Worm (Caenorhabditis elegans) whole organism, L4 larva: ENCODE results near the gene irld-27.
A peak's percentile ranks its signal among the peaks of the same experiment; 100 is the strongest.

Source experiments
- D1046.2 ChIP-seq: fragments of 200-800 bp; sonication (Bioruptor generic); IDR thresholded peaks from 2 replicates; pipeline ENCODE4 v1.3.6; 2022; ENCODE audit warnings: missing genetic modification characterization, missing compliant biosample characterization
- F10B5.3 ChIP-seq: sonication (generic microtip); optimal IDR thresholded peaks from 2 replicates; lab custom pipeline; 2016; ENCODE audit warnings: mild to moderate bottlenecking, missing genetic modification characterization, missing compliant biosample characterization
- F37D6.2 ChIP-seq: sonication (generic microtip); optimal IDR thresholded peaks from 2 replicates; lab custom pipeline; 2016; ENCODE audit warnings: mild to moderate bottlenecking, missing genetic modification characterization, missing compliant biosample characterization
- R02D3.7 ChIP-seq: fragments of 150-350 bp; sonication (generic microtip); optimal IDR thresholded peaks from 3 replicates; lab custom pipeline; 2014; ENCODE audit warnings: missing biosample characterization, missing genetic modification characterization
- Y5F2A.4 ChIP-seq: fragments of 200-800 bp; sonication (Bioruptor generic); optimal IDR thresholded peaks from 2 replicates; lab custom pipeline; 2018; ENCODE audit warnings: mild to moderate bottlenecking, missing genetic modification characterization, missing compliant biosample characterization
- ZK337.2 ChIP-seq: fragments of 200-800 bp; sonication (Bioruptor generic); IDR thresholded peaks from 2 replicates; pipeline ENCODE4 v1.3.6; 2022; ENCODE audit warnings: missing genetic modification reagents, missing genetic modification characterization, missing compliant biosample characterization
- aly-2 ChIP-seq: sonication (generic microtip); optimal IDR thresholded peaks from 2 replicates; lab custom pipeline; 2018; ENCODE audit warnings: missing biosample characterization, missing genetic modification characterization
- arid-1 ChIP-seq: fragments of 200-800 bp; sonication (Bioruptor generic); conservative IDR thresholded peaks from 2 replicates; pipeline ENCODE4 v1.3.6; 2022; ENCODE audit warnings: missing genetic modification reagents, missing genetic modification characterization, missing compliant biosample characterization
- ceh-44 ChIP-seq: fragments of 200-800 bp; sonication (Bioruptor generic); IDR thresholded peaks from 2 replicates; pipeline ENCODE4 v1.3.6; 2022; ENCODE audit warnings: missing genetic modification reagents, missing genetic modification characterization, missing compliant biosample characterization
- ceh-62 ChIP-seq: sonication (generic microtip); optimal IDR thresholded peaks from 2 replicates; lab custom pipeline; 2017; ENCODE audit warnings: missing biosample characterization, missing genetic modification characterization
- cey-2 ChIP-seq: sonication (generic microtip); optimal IDR thresholded peaks from 3 replicates; lab custom pipeline; 2017; ENCODE audit warnings: missing genetic modification characterization, mild to moderate bottlenecking, missing compliant biosample characterization, antibody characterized with exemption, borderline replicate concordance; ENCODE audit not compliant: insufficient read depth
- ctbp-1 ChIP-seq: fragments of 200-800 bp; sonication (Bioruptor generic); IDR thresholded peaks from 2 replicates; pipeline ENCODE4 v1.3.6; 2022; ENCODE audit warnings: missing genetic modification reagents, missing genetic modification characterization, missing compliant biosample characterization
- daf-16 ChIP-seq, 3 experiments: sonication (generic microtip); optimal IDR thresholded peaks; 2 replicates each; lab custom pipeline; 2016 to 2017; ENCODE audit warnings: missing genetic modification characterization in 3 of 3, missing genetic modification reagents in 3 of 3, mild to moderate bottlenecking in 2 of 3, missing compliant biosample characterization in 2 of 3, missing biosample characterization in 1 of 3, moderate library complexity in 1 of 3
- dmd-6 ChIP-seq: fragments of 200-800 bp; sonication (Bioruptor generic); IDR thresholded peaks from 2 replicates; pipeline ENCODE4 v1.3.6; 2022; ENCODE audit warnings: missing genetic modification reagents, missing genetic modification characterization, missing compliant biosample characterization
- dmd-8 ChIP-seq: fragments of 200-800 bp; sonication (Bioruptor generic); IDR thresholded peaks from 2 replicates; pipeline ENCODE4 v1.3.6; 2022; ENCODE audit warnings: missing genetic modification characterization, missing compliant biosample characterization
- dpl-1 ChIP-seq: fragments of 150-350 bp; optimal IDR thresholded peaks from 2 replicates; lab custom pipeline; 2014; ENCODE audit warnings: missing biosample characterization, missing genetic modification reagents, missing genetic modification characterization
- duxl-1 ChIP-seq: sonication (generic microtip); optimal IDR thresholded peaks from 2 replicates; lab custom pipeline; 2016; ENCODE audit warnings: mild to moderate bottlenecking, missing genetic modification characterization, moderate library complexity, missing compliant biosample characterization; ENCODE audit not compliant: poor library complexity
- dve-1 ChIP-seq: sonication (generic microtip); optimal IDR thresholded peaks from 2 replicates; lab custom pipeline; 2017; ENCODE audit warnings: antibody characterized with exemption, mild to moderate bottlenecking, missing genetic modification characterization, missing compliant biosample characterization; ENCODE audit not compliant: insufficient read depth
- egl-43 ChIP-seq: fragments of 200-800 bp; sonication (Bioruptor generic); IDR thresholded peaks from 2 replicates; pipeline ENCODE4 v1.3.6; 2022; ENCODE audit warnings: missing genetic modification reagents, missing genetic modification characterization, missing compliant biosample characterization
- hlh-11 ChIP-seq: fragments of 200-800 bp; sonication (Bioruptor generic); optimal IDR thresholded peaks from 2 replicates; lab custom pipeline; 2018; ENCODE audit warnings: mild to moderate bottlenecking, missing genetic modification characterization, missing compliant biosample characterization
- hlh-30 ChIP-seq: sonication (generic microtip); optimal IDR thresholded peaks from 2 replicates; lab custom pipeline; 2017; ENCODE audit warnings: antibody characterized with exemption, mild to moderate bottlenecking, missing genetic modification characterization, missing compliant biosample characterization; ENCODE audit not compliant: insufficient read depth
- hmg-1.1 ChIP-seq: fragments of 200-800 bp; sonication (Bioruptor generic); IDR thresholded peaks from 2 replicates; pipeline ENCODE4 v1.3.6; 2022; ENCODE audit warnings: missing genetic modification reagents, missing genetic modification characterization, missing compliant biosample characterization
- mes-2 ChIP-seq: sonication (generic microtip); optimal IDR thresholded peaks from 2 replicates; lab custom pipeline; 2016; ENCODE audit warnings: missing genotype, mild to moderate bottlenecking, missing genetic modification characterization, missing compliant biosample characterization; ENCODE audit not compliant: poor library complexity, severe bottlenecking
- mxl-3 ChIP-seq: fragments of 200-800 bp; sonication (Bioruptor generic); optimal IDR thresholded peaks from 2 replicates; lab custom pipeline; 2018; ENCODE audit warnings: mild to moderate bottlenecking, missing genetic modification characterization, missing compliant biosample characterization
- nhr-25 ChIP-seq: sonication (generic microtip); optimal IDR thresholded peaks from 2 replicates; lab custom pipeline; 2017; ENCODE audit warnings: missing genetic modification characterization, mild to moderate bottlenecking, missing compliant biosample characterization, antibody characterized with exemption, moderate library complexity, borderline replicate concordance; ENCODE audit not compliant: insufficient read depth
- nhr-28 ChIP-seq: fragments of 150-350 bp; optimal IDR thresholded peaks from 2 replicates; lab custom pipeline; 2014; ENCODE audit warnings: missing biosample characterization, missing genetic modification characterization
- pha-4 ChIP-seq, 2 experiments: fragments of 150-350 bp in 1 of 2; fragments of 200-800 bp in 1 of 2; sonication (Bioruptor generic) in 1 of 2; IDR thresholded peaks in 1 of 2; optimal IDR thresholded peaks in 1 of 2; 2 replicates each; pipeline versions ENCODE4 v1.3.6 to Lab custom; 2014 to 2022; ENCODE audit warnings: missing genetic modification characterization in 2 of 2, missing genetic modification reagents in 2 of 2, missing biosample characterization in 1 of 2, missing compliant biosample characterization in 1 of 2
- php-3 ChIP-seq: fragments of 200-800 bp; sonication (Bioruptor generic); IDR thresholded peaks from 2 replicates; pipeline ENCODE4 v1.3.6; 2022; ENCODE audit warnings: missing genetic modification reagents, missing genetic modification characterization, missing compliant biosample characterization
- pqm-1 ChIP-seq: sonication (generic microtip); optimal IDR thresholded peaks from 2 replicates; lab custom pipeline; 2017; ENCODE audit warnings: missing biosample characterization, missing genetic modification characterization
- saeg-2 ChIP-seq: fragments of 200-800 bp; sonication (Bioruptor generic); IDR thresholded peaks from 2 replicates; pipeline ENCODE4 v1.3.6; 2022; ENCODE audit warnings: missing genetic modification reagents, missing genetic modification characterization, missing compliant biosample characterization
- set-16 ChIP-seq: fragments of 200-800 bp; sonication (Bioruptor generic); IDR thresholded peaks from 2 replicates; pipeline ENCODE4 v1.3.6; 2022; ENCODE audit warnings: missing genetic modification reagents, missing genetic modification characterization, missing compliant biosample characterization
- spr-1 ChIP-seq: sonication (generic microtip); optimal IDR thresholded peaks from 2 replicates; lab custom pipeline; 2016; ENCODE audit warnings: mild to moderate bottlenecking, missing genetic modification characterization, missing compliant biosample characterization
- unc-130 ChIP-seq: sonication (generic microtip); optimal IDR thresholded peaks from 2 replicates; lab custom pipeline; 2016; ENCODE audit warnings: missing genetic modification reagents, missing genetic modification characterization, missing compliant biosample characterization
- zag-1 ChIP-seq: fragments of 150-350 bp; optimal IDR thresholded peaks from 2 replicates; lab custom pipeline; 2014; ENCODE audit warnings: missing biosample characterization, missing genetic modification characterization
- zfp-3 ChIP-seq: fragments of 200-800 bp; sonication (Bioruptor generic); conservative IDR thresholded peaks from 2 replicates; pipeline ENCODE4 v1.3.6; 2022; ENCODE audit warnings: missing genetic modification reagents, missing genetic modification characterization, missing compliant biosample characterization
- zip-2 ChIP-seq: fragments of 150-350 bp; optimal IDR thresholded peaks from 2 replicates; lab custom pipeline; 2014; ENCODE audit warnings: missing biosample characterization, missing genetic modification characterization

Gene irld-27

DNA sequence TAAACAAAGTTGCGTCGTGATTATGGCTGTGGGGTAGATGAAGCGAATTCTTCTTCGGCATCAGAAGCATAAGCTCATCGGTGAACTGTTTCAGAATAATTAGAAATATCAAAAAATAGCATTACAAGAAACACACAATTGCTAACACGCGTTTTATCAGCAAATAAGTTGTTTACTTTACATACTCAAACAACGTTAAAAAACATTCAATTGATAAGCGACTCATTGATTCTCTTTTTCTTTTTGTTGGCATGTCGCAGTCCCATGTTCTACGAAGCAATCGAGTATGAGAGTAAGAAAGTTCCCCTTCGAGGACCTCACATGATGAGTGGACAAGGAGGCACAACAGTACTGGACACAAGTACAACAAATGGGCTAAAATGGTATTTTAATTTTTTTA lies 35.5 kb upstream of the irld-27 start, which contains the start of gene btb-16:
Gene btb-16, plus strand, starts transcription at position 240 of the 400 bp plus-strand sequence.
- TF ChIP-seq pqm-1 (tag; lab: Kevin White, UChicago) (peak; percentile 1), set-16 (GFP tag; lab: Robert Waterston, UW) (no peak), dmd-6 (GFP tag; lab: Robert Waterston, UW) (0 out of 2 replicates have a peak, but pooled peaks have one; percentile 13), hlh-11 (tag; lab: Kevin White, UChicago) (peak; percentile 9), hlh-30 (peak; percentile 26), dve-1 (tag; lab: Kevin White, UChicago) (peak; percentile 40), daf-16 (GFP tag; optimal IDR thresholded peaks at IDR 0.05; lab: Kevin White, UChicago) (no peak), daf-16 (tag; optimal IDR thresholded peaks at IDR 0.05; lab: Kevin White, UChicago) (peak; percentile 91), nhr-25 (tag; lab: Kevin White, UChicago) (no peak), nhr-28 (peak; percentile 36)

DNA sequence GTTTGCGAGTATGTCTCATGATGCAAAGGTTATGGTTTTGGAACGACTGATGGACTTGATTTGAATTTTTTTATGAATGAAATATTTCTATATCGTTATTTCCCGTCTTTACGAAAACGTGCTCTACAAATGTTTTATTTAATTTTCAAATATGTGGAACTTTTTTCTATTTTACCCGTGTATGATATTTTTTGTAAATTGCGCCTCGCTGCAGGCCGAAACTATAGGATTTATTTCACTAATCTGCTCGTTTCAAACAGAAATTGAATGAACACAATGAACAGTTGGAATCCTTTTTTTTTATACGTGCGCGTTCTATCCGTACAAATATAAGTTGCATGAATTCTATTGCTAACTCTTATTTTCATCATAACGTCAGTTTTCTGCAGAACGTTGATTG lies 34.2 kb upstream of the irld-27 start, which contains the start of gene btb-18:
Gene btb-18, plus strand, starts transcription at position 301 of the 400 bp plus-strand sequence.
- TF ChIP-seq dmd-8 (GFP tag; lab: Robert Waterston, UW) = no peak
- peak; percentile 39 for TF ChIP-seq dve-1 (tag; lab: Kevin White, UChicago)
- TF ChIP-seq daf-16 (GFP tag; optimal IDR thresholded peaks at IDR 0.05; lab: Kevin White, UChicago) = no peak
- peak; percentile 50 for TF ChIP-seq daf-16 (tag; optimal IDR thresholded peaks at IDR 0.05; lab: Kevin White, UChicago)
- TF ChIP-seq ceh-44 (GFP tag; lab: Robert Waterston, UW) = no peak
- no peak for TF ChIP-seq aly-2
- no peak for TF ChIP-seq pqm-1 (tag; lab: Kevin White, UChicago)
- TF ChIP-seq nhr-28 = no peak

DNA sequence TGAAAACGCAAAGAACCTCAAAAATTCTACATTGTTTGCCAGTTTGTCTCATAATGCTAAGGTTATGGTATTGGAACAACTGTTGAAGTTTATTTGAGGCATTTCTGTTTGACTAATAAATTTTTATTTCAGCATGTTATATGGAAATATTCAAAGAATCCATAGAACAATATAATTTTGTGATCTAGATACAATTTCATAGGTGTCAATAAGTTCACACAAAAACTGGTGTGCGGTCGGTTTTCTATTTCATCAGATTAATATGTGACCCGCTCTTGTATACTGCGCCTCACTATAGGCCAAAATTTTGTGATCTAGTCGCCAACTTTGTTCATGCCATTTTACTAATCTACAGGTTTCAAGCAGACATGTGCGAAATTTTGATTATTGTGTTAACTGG lies 32.7 kb upstream of the irld-27 start, which contains the start of gene btb-22:
Gene btb-22, plus strand, starts transcription at position 301 of the 400 bp plus-strand sequence.
- TF ChIP-seq php-3 (GFP tag; lab: Robert Waterston, UW) (no peak), zag-1 (no peak), duxl-1 (tag; lab: Kevin White, UChicago) (no peak), D1046.2 (no peak), pha-4 (GFP tag; IDR thresholded peaks at IDR 0.05; lab: Robert Waterston, UW) (no peak), pha-4 (tag; optimal IDR thresholded peaks at IDR 0.05; lab: Kevin White, UChicago) (no peak), cey-2 (tag; lab: Kevin White, UChicago) (no peak), F37D6.2 (tag; lab: Kevin White, UChicago) (no peak), arid-1 (GFP tag; lab: Robert Waterston, UW) (no peak)

DNA sequence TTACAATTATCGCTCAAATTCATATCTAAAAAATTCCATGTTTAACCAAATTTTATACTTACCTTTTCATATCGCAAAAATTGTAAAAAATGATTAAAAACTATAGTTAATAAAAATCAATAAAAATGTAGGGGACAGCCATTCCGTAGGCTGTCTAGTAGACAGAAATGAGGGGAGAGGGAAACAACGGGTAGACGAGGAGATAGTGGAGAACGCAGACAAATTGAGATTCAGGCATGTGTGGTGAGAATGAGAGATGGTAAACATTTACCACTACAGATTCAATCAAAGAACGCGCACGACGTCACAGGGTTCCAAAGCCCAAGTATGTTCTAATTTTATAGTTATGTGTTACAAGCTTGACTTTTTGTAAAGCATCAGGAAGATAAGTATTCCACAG lies 28.6 kb upstream of the irld-27 start:
- TF ChIP-seq F10B5.3 (tag; lab: Kevin White, UChicago) (no peak), unc-130 (GFP tag; lab: Kevin White, UChicago) (no peak), spr-1 (tag; lab: Kevin White, UChicago) (no peak), hmg-1.1 (GFP tag; lab: Robert Waterston, UW) (no peak), zfp-3 (GFP tag; lab: Robert Waterston, UW) (no peak), ZK337.2 (no peak), pha-4 (GFP tag; IDR thresholded peaks at IDR 0.05; lab: Robert Waterston, UW) (no peak), pha-4 (tag; optimal IDR thresholded peaks at IDR 0.05; lab: Kevin White, UChicago) (no peak), dve-1 (tag; lab: Kevin White, UChicago) (peak; percentile 62), duxl-1 (tag; lab: Kevin White, UChicago) (peak; percentile 93), daf-16 (GFP tag; optimal IDR thresholded peaks at IDR 0.05; lab: Kevin White, UChicago) (no peak), daf-16 (tag; optimal IDR thresholded peaks at IDR 0.05; lab: Kevin White, UChicago) (peak; percentile 81), Y5F2A.4 (no peak), dpl-1 (GFP tag; lab: Kevin White, UChicago) (no peak), ctbp-1 (GFP tag; lab: Robert Waterston, UW) (no peak), mes-2 (peak; percentile 55), mxl-3 (GFP tag; lab: Kevin White, UChicago) (no peak), nhr-28 (peak; percentile 56), zip-2 (tag; lab: Kevin White, UChicago) (no peak), saeg-2 (GFP tag; lab: Robert Waterston, UW) (no peak), hlh-30 (peak; percentile 22), dmd-6 (GFP tag; lab: Robert Waterston, UW) (peak; percentile 30; the same call in 1 of the 2 replicates), ceh-62 (no peak), egl-43 (GFP tag; lab: Robert Waterston, UW) (no peak), R02D3.7 (tag; lab: Kevin White, UChicago) (no peak)
